Fruit fly (Drosophila melanogaster): ENCODE data around the gene CG32817.

- TF ChIP-seq psq (GFP tag; optimal IDR thresholded peaks at IDR 0.05) (no peak), Gug (GFP tag; IDR thresholded peaks at IDR 0.05) (no peak), NFAT (GFP tag; IDR thresholded peaks at IDR 0.05) (no peak), emc (GFP tag; optimal IDR thresholded peaks at IDR 0.05) (no peak), CG9797 (GFP tag; optimal IDR thresholded peaks at IDR 0.05) (no peak), CG18262 (tag; optimal IDR thresholded peaks at IDR 0.05) (no peak), CG16813 (GFP tag; IDR thresholded peaks at IDR 0.05; ENCODE audit: partially characterized antibody) (no peak), Mad (GFP tag; optimal IDR thresholded peaks at IDR 0.05) (no peak), sens (GFP tag) (no peak), CG8924 (tag; optimal IDR thresholded peaks at IDR 0.05) (no peak), CG12236 (GFP tag; optimal IDR thresholded peaks at IDR 0.05) (no peak), knrl (GFP tag; IDR thresholded peaks at IDR 0.05; ENCODE audit: partially characterized antibody) (no peak), Hmr (GFP tag; optimal IDR thresholded peaks at IDR 0.05) (no peak)
These were observed 30.3 kb downstream of the CG32817 start, which contains the start of gene arg for dm6 chrX:509117-509516.

Data from whole organism, embryonic.